Fruit fly (Drosophila melanogaster): ENCODE results near the gene CG3437.

CG3437 gene

dm6 chr3L:9410754-9411423 lies 46.6 kb downstream of the CG3437 start, which contains the start of the genes CG4022 and Cpsf5 (continued):
- TF ChIP-seq CG12236 (GFP tag; optimal IDR thresholded peaks at IDR 0.05) (no peak), CG17361 (GFP tag; IDR thresholded peaks at IDR 0.05) (peak; percentile 82), CG11456 (GFP tag; IDR thresholded peaks at IDR 0.05) (peak; percentile 78; the same call in 2 of the 3 replicates), CG13624 (GFP tag; optimal IDR thresholded peaks at IDR 0.05) (peak; percentile 60), CG15073 (GFP tag; optimal IDR thresholded peaks at IDR 0.05) (no peak), p53 (GFP tag; optimal IDR thresholded peaks at IDR 0.05) (no peak), Bteb2 (GFP tag; optimal IDR thresholded peaks at IDR 0.05) (peak; percentile 48), dmrt99B (tag; optimal IDR thresholded peaks at IDR 0.05) (no peak), CG32767 (GFP tag; IDR thresholded peaks at IDR 0.05) (peak; percentile 91), btn (GFP tag; optimal IDR thresholded peaks at IDR 0.05) (no peak), MTF-1 (GFP tag; optimal IDR thresholded peaks at IDR 0.05; ENCODE audit: borderline replicate concordance) (no peak), CG14050 (GFP tag; IDR thresholded peaks at IDR 0.05) (peak; percentile 74), unpg (GFP tag; optimal IDR thresholded peaks at IDR 0.05) (peak; percentile 87), unc-4 (GFP tag; IDR thresholded peaks at IDR 0.05; ENCODE audit: partially characterized antibody) (0 out of 2 replicates have a peak, but pooled peaks have one; percentile 16), HLH4C (GFP tag; IDR thresholded peaks at IDR 0.05; ENCODE audit: partially characterized antibody) (peak; percentile 41; the same call in 1 of the 3 replicates), Hmr (GFP tag; optimal IDR thresholded peaks at IDR 0.05) (peak; percentile 85), BtbVII (GFP tag; optimal IDR thresholded peaks at IDR 0.05) (peak; percentile 47), CG8924 (tag; optimal IDR thresholded peaks at IDR 0.05) (peak; percentile 90), cato (GFP tag; optimal IDR thresholded peaks at IDR 0.05; ENCODE audit: borderline replicate concordance) (peak; percentile 54), Tbp (GFP tag; optimal IDR thresholded peaks at IDR 0.05) (no peak), tin (GFP tag; optimal IDR thresholded peaks at IDR 0.05) (peak; percentile 81), Nf-YA (GFP tag; IDR thresholded peaks at IDR 0.05) (peak; percentile 71), zf30C (GFP tag; optimal IDR thresholded peaks at IDR 0.05) (no peak), D19B (GFP tag; optimal IDR thresholded peaks at IDR 0.05) (peak; percentile 45), CG3065 (GFP tag; optimal IDR thresholded peaks at IDR 0.05) (peak; percentile 46), disco-r (GFP tag; optimal IDR thresholded peaks at IDR 0.05) (no peak), dati (GFP tag; IDR thresholded peaks at IDR 0.05) (peak; percentile 25; the same call in 1 of the 2 replicates), amos (GFP tag; IDR thresholded peaks at IDR 0.05; ENCODE audit: partially characterized antibody) (peak; percentile 48; the same call in 1 of the 2 replicates), CG34376 (GFP tag; optimal IDR thresholded peaks at IDR 0.05) (peak; percentile 23), vvl (GFP tag; IDR thresholded peaks at IDR 0.05) (peak; percentile 85), Rfx (GFP tag; IDR thresholded peaks at IDR 0.05) (peak; percentile 88), ci (GFP tag; IDR thresholded peaks at IDR 0.05) (peak; percentile 90), fd3F (GFP tag; optimal IDR thresholded peaks at IDR 0.05) (peak; percentile 87), org-1 (GFP tag; optimal IDR thresholded peaks at IDR 0.05) (peak; percentile 45), CG14860 (GFP tag; IDR thresholded peaks at IDR 0.05; ENCODE audit: partially characterized antibody) (no peak), Fer1 (GFP tag; optimal IDR thresholded peaks at IDR 0.05) (peak; percentile 82), NC2α (GFP tag; optimal IDR thresholded peaks at IDR 0.05) (no peak), Mad (GFP tag; optimal IDR thresholded peaks at IDR 0.05) (peak; percentile 85), CG15011 (GFP tag; optimal IDR thresholded peaks at IDR 0.05) (peak; percentile 29), CG15514 (GFP tag; optimal IDR thresholded peaks at IDR 0.05) (peak; percentile 100), CG7786 (GFP tag; optimal IDR thresholded peaks at IDR 0.05) (peak; percentile 34), CG11247 (GFP tag; IDR thresholded peaks at IDR 0.05) (peak; percentile 70), CG15479 (GFP tag; optimal IDR thresholded peaks at IDR 0.05) (peak; percentile 66), gce (GFP tag; IDR thresholded peaks at IDR 0.05) (peak; percentile 80; the same call in 1 of the 3 replicates), Lim3 (GFP tag; IDR thresholded peaks at IDR 0.05) (no peak), lilli (GFP tag; optimal IDR thresholded peaks at IDR 0.05) (peak; percentile 90), gcm (GFP tag; optimal IDR thresholded peaks at IDR 0.05) (peak; percentile 78), ken (GFP tag; IDR thresholded peaks at IDR 0.05) (peak; percentile 87), az2 (GFP tag; optimal IDR thresholded peaks at IDR 0.05) (peak; percentile 85), Dip2 (GFP tag; IDR thresholded peaks at IDR 0.05) (no peak)
